Fruit fly (Drosophila melanogaster) whole organism, embryonic: Measurements from ENCODE around the gene CG42784.

Experiments used
- Ada2b ChIP-seq: fragments of 200-800 bp; sonication (Bioruptor generic); IDR thresholded peaks from 2 replicates; pipeline ENCODE4 v1.3.6; 2022; ENCODE audit warnings: missing biosample characterization, missing genetic modification characterization
- CG11695 ChIP-seq: fragments of 200-800 bp; sonication (Bioruptor generic); IDR thresholded peaks from 3 replicates; pipeline ENCODE4 v1.3.6; 2022; ENCODE audit warnings: missing biosample characterization, missing genetic modification characterization
- CG12219 ChIP-seq: fragments of 200-800 bp; sonication (Bioruptor generic); optimal IDR thresholded peaks from 3 replicates; lab custom pipeline; 2018; ENCODE audit warnings: missing biosample characterization, mild to moderate bottlenecking, missing genetic modification characterization
- CG15011 ChIP-seq: fragments of 200-800 bp; sonication (Bioruptor generic); optimal IDR thresholded peaks from 3 replicates; lab custom pipeline; 2018; ENCODE audit warnings: missing biosample characterization, mild to moderate bottlenecking, missing genetic modification characterization
- CG1529 ChIP-seq: fragments of 200-800 bp; sonication (Bioruptor generic); optimal IDR thresholded peaks from 3 replicates; lab custom pipeline; 2018; ENCODE audit warnings: missing biosample characterization, missing genetic modification characterization
- CG16815 ChIP-seq: fragments of 200-800 bp; sonication (Bioruptor generic); optimal IDR thresholded peaks from 3 replicates; lab custom pipeline; 2017; ENCODE audit warnings: missing biosample characterization, mild to moderate bottlenecking, missing genetic modification characterization
- CG16863 ChIP-seq: fragments of 200-800 bp; sonication (Bioruptor generic); optimal IDR thresholded peaks from 3 replicates; lab custom pipeline; 2016; ENCODE audit warnings: missing biosample characterization, missing genetic modification characterization
- CG17612 ChIP-seq: fragments of 200-800 bp; sonication (Bioruptor generic); IDR thresholded peaks from 2 replicates; pipeline ENCODE4 v1.3.6; 2022; ENCODE audit warnings: missing biosample characterization, missing genetic modification characterization
- CG18011 ChIP-seq: fragments of 200-800 bp; sonication (Bioruptor generic); optimal IDR thresholded peaks from 2 replicates; lab custom pipeline; 2017; ENCODE audit warnings: missing biosample characterization, missing genetic modification characterization, mild to moderate bottlenecking, moderate library complexity, missing genotype
- CG2202 ChIP-seq: fragments of 200-800 bp; sonication (Bioruptor generic); optimal IDR thresholded peaks from 2 replicates; lab custom pipeline; 2018; ENCODE audit warnings: missing biosample characterization, mild to moderate bottlenecking, missing genetic modification characterization
- CG31224 ChIP-seq: fragments of 200-800 bp; sonication (Bioruptor generic); IDR thresholded peaks from 2 replicates; pipeline ENCODE4 v1.3.6; 2022; ENCODE audit warnings: missing biosample characterization, missing genetic modification characterization
- CG33213 ChIP-seq: fragments of 200-800 bp; sonication (Bioruptor generic); optimal IDR thresholded peaks from 3 replicates; lab custom pipeline; 2016; ENCODE audit warnings: missing biosample characterization, missing genetic modification characterization
- CG34224 ChIP-seq: fragments of 200-800 bp; sonication (Bioruptor generic); IDR thresholded peaks from 3 replicates; pipeline ENCODE4 v1.3.6; 2022; ENCODE audit warnings: missing biosample characterization, missing genetic modification characterization; ENCODE audit not compliant: partially characterized antibody
- CG42726 ChIP-seq: fragments of 200-800 bp; sonication (Bioruptor generic); IDR thresholded peaks from 2 replicates; pipeline ENCODE4 v1.3.6; 2022; ENCODE audit warnings: missing biosample characterization, missing genetic modification characterization; ENCODE audit not compliant: partially characterized antibody
- CG4424 ChIP-seq: fragments of 200-800 bp; sonication (Bioruptor generic); optimal IDR thresholded peaks from 3 replicates; lab custom pipeline; 2016; ENCODE audit warnings: missing biosample characterization, missing genetic modification characterization
- CG4707 ChIP-seq: fragments of 200-800 bp; sonication (Bioruptor generic); optimal IDR thresholded peaks from 2 replicates; lab custom pipeline; 2018; ENCODE audit warnings: missing biosample characterization, mild to moderate bottlenecking, missing genetic modification characterization, moderate library complexity
- CG6175 ChIP-seq: fragments of 200-800 bp; sonication (Bioruptor generic); IDR thresholded peaks from 3 replicates; pipeline ENCODE4 v1.3.6; 2022; ENCODE audit warnings: missing biosample characterization, missing genetic modification characterization
- CG7372 ChIP-seq: fragments of 200-800 bp; sonication (Bioruptor generic); IDR thresholded peaks from 2 replicates; pipeline ENCODE4 v1.3.6; 2022; ENCODE audit warnings: missing biosample characterization, missing genetic modification characterization
- CG7745 ChIP-seq: fragments of 200-800 bp; sonication (Bioruptor generic); optimal IDR thresholded peaks from 2 replicates; lab custom pipeline; 2018; ENCODE audit warnings: missing biosample characterization, mild to moderate bottlenecking, missing genetic modification characterization, moderate library complexity
- CG8281 ChIP-seq: fragments of 200-800 bp; sonication (Bioruptor generic); optimal IDR thresholded peaks from 2 replicates; lab custom pipeline; 2018; ENCODE audit warnings: missing biosample characterization, mild to moderate bottlenecking, missing genetic modification characterization, moderate library complexity
- CG8388 ChIP-seq: fragments of 200-800 bp; sonication (Bioruptor generic); optimal IDR thresholded peaks from 2 replicates; lab custom pipeline; 2019; ENCODE audit warnings: missing biosample characterization, mild to moderate bottlenecking, missing genetic modification characterization, moderate library complexity
- CG9609 ChIP-seq: fragments of 200-800 bp; sonication (Bioruptor generic); optimal IDR thresholded peaks from 3 replicates; lab custom pipeline; 2016; ENCODE audit warnings: missing biosample characterization, missing genetic modification characterization
- CG9876 ChIP-seq: fragments of 200-800 bp; sonication (Bioruptor generic); optimal IDR thresholded peaks from 2 replicates; lab custom pipeline; 2016; ENCODE audit warnings: missing biosample characterization, missing genetic modification characterization
- CG9932 ChIP-seq: fragments of 200-800 bp; sonication (Bioruptor generic); IDR thresholded peaks from 2 replicates; pipeline ENCODE4 v1.3.6; 2022; ENCODE audit warnings: missing biosample characterization, missing genetic modification characterization
- Hey ChIP-seq: fragments of 200-800 bp; sonication (Bioruptor generic); optimal IDR thresholded peaks from 3 replicates; lab custom pipeline; 2018; ENCODE audit warnings: missing biosample characterization, mild to moderate bottlenecking, missing genetic modification characterization
- Lhr ChIP-seq: fragments of 200-800 bp; sonication (Bioruptor generic); optimal IDR thresholded peaks from 3 replicates; lab custom pipeline; 2017; ENCODE audit warnings: mild to moderate bottlenecking, missing biosample characterization, missing genetic modification reagents, missing genetic modification characterization
- NC2α ChIP-seq: fragments of 200-800 bp; sonication (Bioruptor generic); optimal IDR thresholded peaks from 2 replicates; lab custom pipeline; 2016; ENCODE audit warnings: missing biosample characterization, missing genetic modification characterization
- Pdp1 ChIP-seq, 2 experiments: fragments of 200-800 bp; sonication (Bioruptor generic); optimal IDR thresholded peaks; 3 replicates each; lab custom pipeline; 2016; ENCODE audit warnings: missing biosample characterization in 2 of 2, missing genetic modification characterization in 2 of 2, mild to moderate bottlenecking in 1 of 2, moderate library complexity in 1 of 2
- Stat92E ChIP-seq, 3 experiments: fragments of >200 bp in 2 of 3; fragments of 200-800 bp in 1 of 3; sonication (Bioruptor generic) in 1 of 3; optimal IDR thresholded peaks; 2 replicates each; lab custom pipeline; 2017 to 2019; ENCODE audit warnings: missing biosample characterization in 3 of 3, missing genetic modification characterization in 3 of 3, mild to moderate bottlenecking in 1 of 3, moderate library complexity in 1 of 3
- Tbp ChIP-seq: fragments of >200 bp; optimal IDR thresholded peaks from 2 replicates; lab custom pipeline; 2018; ENCODE audit warnings: missing biosample characterization, missing genetic modification characterization
- Xrp1 ChIP-seq: fragments of 200-800 bp; sonication (Bioruptor generic); IDR thresholded peaks from 2 replicates; pipeline ENCODE4 v1.3.6; 2022; ENCODE audit warnings: missing biosample characterization, missing genetic modification characterization
- amos ChIP-seq: fragments of 200-800 bp; sonication (Bioruptor generic); IDR thresholded peaks from 2 replicates; pipeline ENCODE4 v1.3.6; 2022; ENCODE audit warnings: missing biosample characterization, missing genetic modification characterization; ENCODE audit not compliant: partially characterized antibody
- ap ChIP-seq: fragments of 200-800 bp; sonication (Bioruptor generic); IDR thresholded peaks from 2 replicates; pipeline ENCODE4 v1.3.6; 2022; ENCODE audit warnings: missing biosample characterization, missing genetic modification characterization
- ase ChIP-seq: fragments of 200-800 bp; sonication (Bioruptor generic); IDR thresholded peaks from 3 replicates; pipeline ENCODE4 v1.3.6; 2022; ENCODE audit warnings: missing biosample characterization, missing genetic modification characterization
- br ChIP-seq: fragments of >200 bp; optimal IDR thresholded peaks from 2 replicates; lab custom pipeline; 2017
- cg ChIP-seq: fragments of 200-800 bp; sonication (Bioruptor generic); optimal IDR thresholded peaks from 3 replicates; lab custom pipeline; 2019; ENCODE audit warnings: missing biosample characterization, mild to moderate bottlenecking, missing genetic modification characterization, moderate library complexity
- cwo ChIP-seq: fragments of 200-800 bp; sonication (Bioruptor generic); optimal IDR thresholded peaks from 3 replicates; lab custom pipeline; 2017; ENCODE audit warnings: missing biosample characterization, missing genetic modification characterization, mild to moderate bottlenecking, moderate library complexity, missing genetic modification reagents
- ems ChIP-seq: fragments of 200-800 bp; sonication (Bioruptor generic); optimal IDR thresholded peaks from 3 replicates; lab custom pipeline; 2016; ENCODE audit warnings: missing biosample characterization, missing genetic modification characterization
- en ChIP-seq: fragments of 200-800 bp; sonication (Bioruptor generic); optimal IDR thresholded peaks from 2 replicates; lab custom pipeline; 2016; ENCODE audit warnings: missing biosample characterization, missing genetic modification characterization
- eyg ChIP-seq: fragments of 200-800 bp; sonication (Bioruptor generic); optimal IDR thresholded peaks from 3 replicates; lab custom pipeline; 2016; ENCODE audit warnings: missing biosample characterization, missing genetic modification characterization
- fd102C ChIP-seq: fragments of 200-800 bp; sonication (Bioruptor generic); optimal IDR thresholded peaks from 2 replicates; lab custom pipeline; 2018; ENCODE audit warnings: missing biosample characterization, mild to moderate bottlenecking, missing genetic modification characterization, moderate library complexity
- jing ChIP-seq: fragments of 200-800 bp; sonication (Bioruptor generic); optimal IDR thresholded peaks from 2 replicates; lab custom pipeline; 2018; ENCODE audit warnings: missing biosample characterization, mild to moderate bottlenecking, missing genetic modification characterization
- kay ChIP-seq: fragments of 200-800 bp; sonication (Bioruptor generic); optimal IDR thresholded peaks from 2 replicates; lab custom pipeline; 2016; ENCODE audit warnings: missing biosample characterization, missing genetic modification characterization
- lab ChIP-seq: fragments of 200-800 bp; sonication (Bioruptor generic); optimal IDR thresholded peaks from 3 replicates; lab custom pipeline; 2017; ENCODE audit warnings: missing biosample characterization, missing genetic modification characterization, mild to moderate bottlenecking, moderate library complexity, missing genetic modification reagents
- ranshi ChIP-seq: fragments of 200-800 bp; sonication (Bioruptor generic); IDR thresholded peaks from 2 replicates; pipeline ENCODE4 v1.3.6; 2022; ENCODE audit warnings: missing biosample characterization, missing genetic modification characterization
- row ChIP-seq: fragments of 200-800 bp; sonication (Bioruptor generic); IDR thresholded peaks from 3 replicates; pipeline ENCODE4 v1.3.6; 2022; ENCODE audit warnings: missing biosample characterization, missing genetic modification characterization
- salm ChIP-seq: fragments of 200-800 bp; sonication (Bioruptor generic); optimal IDR thresholded peaks from 2 replicates; lab custom pipeline; 2018; ENCODE audit warnings: missing biosample characterization, mild to moderate bottlenecking, missing genetic modification characterization
- sens-2 ChIP-seq: fragments of 200-800 bp; sonication (Bioruptor generic); IDR thresholded peaks from 2 replicates; pipeline ENCODE4 v1.3.6; 2022; ENCODE audit warnings: missing biosample characterization, missing genetic modification characterization
- slou ChIP-seq: fragments of 200-800 bp; sonication (Bioruptor generic); optimal IDR thresholded peaks from 3 replicates; lab custom pipeline; 2016; ENCODE audit warnings: missing biosample characterization, missing genetic modification characterization
- slp2 ChIP-seq: fragments of 200-800 bp; sonication (Bioruptor generic); optimal IDR thresholded peaks from 2 replicates; lab custom pipeline; 2016; ENCODE audit warnings: missing biosample characterization, missing genetic modification characterization
- tx ChIP-seq: fragments of 200-800 bp; sonication (Bioruptor generic); optimal IDR thresholded peaks from 2 replicates; lab custom pipeline; 2016; ENCODE audit warnings: missing biosample characterization, missing genetic modification characterization

The CG42784 gene

dm6 chr2L:13398614-13399161, 16.5 kb upstream of the CG42784 start, which contains the start of the genes CG10859 and CG7110 (continued):
- TF ChIP-seq CG8388 (GFP tag; lab: Kevin White, UChicago) (peak; percentile 35), ems (GFP tag; lab: Kevin White, UChicago) (no peak), CG17612 (GFP tag; lab: Robert Waterston, UW) (no peak), amos (GFP tag; lab: Robert Waterston, UW) (peak; percentile 30; the same call in 1 of the 2 replicates), CG6175 (GFP tag; lab: Robert Waterston, UW) (no peak), CG18011 (GFP tag; lab: Kevin White, UChicago) (no peak), row (GFP tag; lab: Robert Waterston, UW) (0 out of 3 replicates have a peak, but pooled peaks have one; percentile 16), ase (GFP tag; lab: Robert Waterston, UW) (no peak; the same call in 2 of the 3 replicates), slou (GFP tag; lab: Kevin White, UChicago) (no peak), Xrp1 (GFP tag; lab: Robert Waterston, UW) (no peak), kay (no peak), jing (GFP tag; lab: Kevin White, UChicago) (no peak), CG31224 (GFP tag; lab: Robert Waterston, UW) (no peak), CG7745 (tag; lab: Kevin White, UChicago) (no peak), lab (GFP tag; lab: Kevin White, UChicago) (peak; percentile 81), br (lab: Kevin White, UChicago) (no peak), CG16863 (GFP tag; lab: Kevin White, UChicago) (no peak), CG33213 (GFP tag; lab: Kevin White, UChicago) (peak; percentile 56), fd102C (GFP tag; lab: Kevin White, UChicago) (peak; percentile 7), ranshi (GFP tag; lab: Robert Waterston, UW) (no peak; the same call in 1 of the 2 replicates), cwo (no peak), CG9609 (GFP tag; lab: Kevin White, UChicago) (no peak), Hey (no peak), CG9932 (GFP tag; lab: Robert Waterston, UW) (no peak), cg (GFP tag; lab: Kevin White, UChicago) (no peak), Pdp1 (GFP tag; optimal IDR thresholded peaks at IDR 0.05; lab: Kevin White, UChicago) (peak in 1 of 2 experiments; percentile 27), NC2α (GFP tag; lab: Kevin White, UChicago) (no peak), tx (GFP tag; lab: Kevin White, UChicago) (no peak), slp2 (GFP tag; lab: Kevin White, UChicago) (no peak), CG11695 (GFP tag; lab: Robert Waterston, UW) (no peak), en (no peak), eyg (GFP tag; lab: Kevin White, UChicago) (no peak), salm (tag; lab: Kevin White, UChicago) (peak; percentile 24), CG8281 (tag; lab: Kevin White, UChicago) (no peak), Stat92E (GFP tag; optimal IDR thresholded peaks at IDR 0.05; lab: Kevin White, UChicago) (no peak), CG12219 (GFP tag; lab: Kevin White, UChicago) (peak; percentile 1), CG9876 (GFP tag; lab: Kevin White, UChicago) (no peak), CG16815 (no peak), sens-2 (peak; percentile 33; the same call in 1 of the 2 replicates), Lhr (GFP tag; lab: Kevin White, UChicago) (peak; percentile 50), ap (GFP tag; lab: Robert Waterston, UW) (no peak), CG15011 (peak; percentile 2), CG4424 (GFP tag; lab: Kevin White, UChicago) (no peak), Tbp (GFP tag; lab: Kevin White, UChicago) (no peak), CG1529 (GFP tag; lab: Kevin White, UChicago) (peak; percentile 3), CG42726 (GFP tag; lab: Robert Waterston, UW) (no peak), Ada2b (GFP tag; lab: Robert Waterston, UW) (no peak), CG34224 (GFP tag; lab: Robert Waterston, UW) (no peak), CG4707 (GFP tag; lab: Kevin White, UChicago) (peak; percentile 43), CG7372 (no peak), CG2202 (tag; lab: Kevin White, UChicago) (peak; percentile 43)
